Fruit fly (Drosophila melanogaster) S2 (cell line): ENCODE measurements around the gene Ada3.

ENCODE experiments used
- CG8478 ChIP-seq: fragments of >200 bp; optimal IDR thresholded peaks from 2 replicates; lab custom pipeline; 2018
- CTCF ChIP-seq, 2 experiments: fragments of >200 bp; optimal IDR thresholded peaks; 2 replicates each; lab custom pipeline; 2018

Gene Ada3

dm6 chrX:18085470-18085797, at the start of gene Ada3:
Ada3 (plus strand) TSS chrX:18085761.
- TF ChIP-seq CG8478 (lab: Kevin White, UChicago) (no peak), CTCF (optimal IDR thresholded peaks at IDR 0.05; lab: Kevin White, UChicago) (no peak)

dm6 chrX:18043691-18044090, 41.9 kb upstream of the Ada3 start, which contains the start of gene CG15373:
CG15373 (plus strand) TSS chrX:18043991.
- TF ChIP-seq CTCF (optimal IDR thresholded peaks at IDR 0.05; lab: Kevin White, UChicago) (no peak), CG8478 (lab: Kevin White, UChicago) (no peak)

dm6 chrX:18052135-18052534, 33.4 kb upstream of the Ada3 start:
- TF ChIP-seq CTCF (optimal IDR thresholded peaks at IDR 0.05; lab: Kevin White, UChicago) (peak; percentile 79 to 84), CG8478 (lab: Kevin White, UChicago) (no peak)

- no peak for TF ChIP-seq CG8478 (lab: Kevin White, UChicago)
- no peak for TF ChIP-seq CTCF (optimal IDR thresholded peaks at IDR 0.05; lab: Kevin White, UChicago)
Measured at dm6 chrX:18057202-18057601, 28.4 kb upstream of the Ada3 start.

dm6 chrX:18058108-18058507, 27.5 kb upstream of the Ada3 start:
- TF ChIP-seq CG8478 (lab: Kevin White, UChicago), result no peak
- no peak for TF ChIP-seq CTCF (optimal IDR thresholded peaks at IDR 0.05; lab: Kevin White, UChicago)

dm6 chrX:18063144-18063772, 22.3 kb upstream of the Ada3 start, which contains the start of gene Sh:
Sh (minus strand) TSS chrX:18063247.
- no peak for TF ChIP-seq CTCF (optimal IDR thresholded peaks at IDR 0.05; lab: Kevin White, UChicago)
- TF ChIP-seq CG8478 (lab: Kevin White, UChicago), result no peak

- TF ChIP-seq CG8478 (lab: Kevin White, UChicago) (no peak), CTCF (optimal IDR thresholded peaks at IDR 0.05; lab: Kevin White, UChicago) (no peak)
Measured at dm6 chrX:18064183-18064582, 21.4 kb upstream of the Ada3 start, which contains the start of gene Dhc16F. Dhc16F (plus strand) TSS chrX:18064483.

- no peak for TF ChIP-seq CG8478 (lab: Kevin White, UChicago)
- TF ChIP-seq CTCF (optimal IDR thresholded peaks at IDR 0.05; lab: Kevin White, UChicago), result no peak
Measured at dm6 chrX:18082674-18083073, 2.9 kb upstream of the Ada3 start.

- TF ChIP-seq CTCF (optimal IDR thresholded peaks at IDR 0.05; lab: Kevin White, UChicago) (no peak), CG8478 (lab: Kevin White, UChicago) (no peak)
Measured at dm6 chrX:18083528-18084365, 1.8 kb upstream of the Ada3 start.

- TF ChIP-seq CG8478 (lab: Kevin White, UChicago) (no peak), CTCF (optimal IDR thresholded peaks at IDR 0.05; lab: Kevin White, UChicago) (no peak)
Measured at dm6 chrX:18084614-18085469, 719 bp upstream of the Ada3 start.

dm6 chrX:18088432-18088831, 2.9 kb downstream of the Ada3 start, which contains the start of gene CG7536:
CG7536 (minus strand) TSS chrX:18088532.
- no peak for TF ChIP-seq CTCF (optimal IDR thresholded peaks at IDR 0.05; lab: Kevin White, UChicago)
- TF ChIP-seq CG8478 (lab: Kevin White, UChicago), result no peak

- TF ChIP-seq CTCF (optimal IDR thresholded peaks at IDR 0.05; lab: Kevin White, UChicago), result no peak
- no peak for TF ChIP-seq CG8478 (lab: Kevin White, UChicago)
Measured at dm6 chrX:18090333-18090732, 4.8 kb downstream of the Ada3 start, which contains the start of gene Swt1. Swt1 (minus strand) TSS chrX:18090509.

- TF ChIP-seq CG8478 (lab: Kevin White, UChicago), result no peak
- no peak for TF ChIP-seq CTCF (optimal IDR thresholded peaks at IDR 0.05; lab: Kevin White, UChicago)
Measured at dm6 chrX:18091159-18091676, 5.7 kb downstream of the Ada3 start, which contains the start of gene scu. scu (plus strand) TSS chrX:18091259.

- no peak for TF ChIP-seq CG8478 (lab: Kevin White, UChicago)
- no peak for TF ChIP-seq CTCF (optimal IDR thresholded peaks at IDR 0.05; lab: Kevin White, UChicago)
Measured at dm6 chrX:18092126-18092525, 6.6 kb downstream of the Ada3 start.
